Worm (Caenorhabditis elegans) whole organism, young adult: ENCODE measurements around the gene bgal-1.
A peak's percentile ranks its signal among the peaks of the same experiment; 100 is the strongest.

Source experiments
- C17E4.6 ChIP-seq: fragments of 200-800 bp; sonication (Bioruptor generic); IDR thresholded peaks from 2 replicates; pipeline ENCODE4 v1.3.6; 2022; ENCODE audit warnings: missing genetic modification reagents, missing genetic modification characterization, missing compliant biosample characterization
- F22D6.2 ChIP-seq: sonication (generic microtip); optimal IDR thresholded peaks from 2 replicates; lab custom pipeline; 2016; ENCODE audit warnings: mild to moderate bottlenecking, missing genetic modification characterization, missing compliant biosample characterization
- F33H1.4 ChIP-seq: fragments of 200-800 bp; sonication (Bioruptor generic); IDR thresholded peaks from 2 replicates; pipeline ENCODE4 v1.3.6; 2022; ENCODE audit warnings: missing genetic modification reagents, missing genetic modification characterization, missing compliant biosample characterization
- F49E8.2 ChIP-seq: sonication (generic microtip); optimal IDR thresholded peaks from 3 replicates; lab custom pipeline; 2017; ENCODE audit warnings: missing genetic modification characterization, mild to moderate bottlenecking, missing compliant biosample characterization, antibody characterized with exemption, moderate library complexity; ENCODE audit not compliant: insufficient read depth
- F52B5.7 ChIP-seq: sonication (generic microtip); optimal IDR thresholded peaks from 2 replicates; lab custom pipeline; 2016; ENCODE audit warnings: mild to moderate bottlenecking, missing genetic modification characterization, missing compliant biosample characterization
- F57C9.4 ChIP-seq: sonication (generic microtip); optimal IDR thresholded peaks from 2 replicates; lab custom pipeline; 2017; ENCODE audit warnings: mild to moderate bottlenecking, missing genetic modification characterization, missing compliant biosample characterization
- Y53F4B.3 ChIP-seq: fragments of 200-800 bp; sonication (Bioruptor generic); IDR thresholded peaks from 2 replicates; pipeline ENCODE4 v1.3.6; 2022; ENCODE audit warnings: missing genetic modification reagents, missing genetic modification characterization, missing compliant biosample characterization
- Y95B8A.8 ChIP-seq: fragments of 200-800 bp; sonication (Bioruptor generic); IDR thresholded peaks from 2 replicates; pipeline ENCODE4 v1.3.6; 2022; ENCODE audit warnings: missing genetic modification reagents, missing genetic modification characterization, missing compliant biosample characterization
- akir-1 ChIP-seq: fragments of 200-800 bp; sonication (Bioruptor generic); optimal IDR thresholded peaks from 2 replicates; lab custom pipeline; 2018; ENCODE audit warnings: mild to moderate bottlenecking, missing genetic modification characterization, moderate library complexity, missing compliant biosample characterization
- ama-1 ChIP-seq, 3 experiments: fragments of 150-350 bp in 1 of 3; sonication (generic microtip) in 2 of 3; optimal IDR thresholded peaks; 2 replicates each; lab custom pipeline; 2014 to 2018; ENCODE audit warnings: missing biosample characterization in 2 of 3, missing genetic modification characterization in 2 of 3, missing genetic modification reagents in 2 of 3
- aptf-3 ChIP-seq: fragments of 200-800 bp; sonication (Bioruptor generic); IDR thresholded peaks from 2 replicates; pipeline ENCODE4 v1.3.6; 2022; ENCODE audit warnings: missing genetic modification characterization, missing compliant biosample characterization
- bed-1 ChIP-seq: fragments of 200-800 bp; sonication (Bioruptor generic); IDR thresholded peaks from 2 replicates; pipeline ENCODE4 v1.3.6; 2022; ENCODE audit warnings: missing genetic modification reagents, missing genetic modification characterization, missing compliant biosample characterization
- cebp-1 ChIP-seq, 2 experiments: fragments of 200-800 bp in 1 of 2; sonication (Bioruptor generic) in 1 of 2; sonication (generic microtip) in 1 of 2; IDR thresholded peaks in 1 of 2; optimal IDR thresholded peaks in 1 of 2; 2 replicates each; pipeline versions ENCODE4 v1.3.6 to Lab custom; 2017 to 2022; ENCODE audit warnings: missing compliant biosample characterization in 2 of 2, missing genetic modification characterization in 2 of 2, mild to moderate bottlenecking in 1 of 2, missing genetic modification reagents in 1 of 2, moderate library complexity in 1 of 2
- chd-7 ChIP-seq: sonication (generic microtip); optimal IDR thresholded peaks from 2 replicates; lab custom pipeline; 2016; ENCODE audit warnings: mild to moderate bottlenecking, missing genetic modification characterization, moderate library complexity, missing compliant biosample characterization
- die-1 ChIP-seq: sonication (generic microtip); optimal IDR thresholded peaks from 2 replicates; lab custom pipeline; 2016; ENCODE audit warnings: missing genotype, mild to moderate bottlenecking, missing genetic modification characterization, missing compliant biosample characterization
- dpl-1 ChIP-seq: fragments of 150-350 bp; optimal IDR thresholded peaks from 2 replicates; lab custom pipeline; 2014; ENCODE audit warnings: missing biosample characterization, missing genetic modification reagents, missing genetic modification characterization
- efl-1 ChIP-seq: fragments of 150-350 bp; optimal IDR thresholded peaks from 2 replicates; lab custom pipeline; 2014; ENCODE audit warnings: missing biosample characterization, missing genetic modification reagents, missing genetic modification characterization
- ekl-4 ChIP-seq: fragments of 200-800 bp; sonication (Bioruptor generic); IDR thresholded peaks from 2 replicates; pipeline ENCODE4 v1.3.6; 2022; ENCODE audit warnings: missing genetic modification reagents, missing genetic modification characterization, missing compliant biosample characterization
- ets-4 ChIP-seq: fragments of 200-800 bp; sonication (Bioruptor generic); optimal IDR thresholded peaks from 2 replicates; lab custom pipeline; 2018; ENCODE audit warnings: mild to moderate bottlenecking, missing genetic modification characterization, missing compliant biosample characterization
- fkh-3 ChIP-seq: sonication (generic microtip); optimal IDR thresholded peaks from 2 replicates; lab custom pipeline; 2016; ENCODE audit warnings: mild to moderate bottlenecking, missing genetic modification characterization, missing compliant biosample characterization
- him-1 ChIP-seq: sonication (generic microtip); optimal IDR thresholded peaks from 2 replicates; lab custom pipeline; 2016; ENCODE audit warnings: missing genotype, missing genetic modification reagents, missing genetic modification characterization, missing compliant biosample characterization
- hlh-26 ChIP-seq: fragments of 200-800 bp; sonication (Bioruptor generic); conservative IDR thresholded peaks from 2 replicates; pipeline ENCODE4 v1.3.6; 2022; ENCODE audit warnings: missing genetic modification reagents, missing genetic modification characterization, missing compliant biosample characterization
- let-526 ChIP-seq: fragments of 200-800 bp; sonication (Bioruptor generic); IDR thresholded peaks from 2 replicates; pipeline ENCODE4 v1.3.6; 2022; ENCODE audit warnings: missing genetic modification reagents, missing genetic modification characterization, missing compliant biosample characterization
- let-607 ChIP-seq, 2 experiments: fragments of 200-800 bp in 1 of 2; sonication (Bioruptor generic) in 1 of 2; sonication (generic microtip) in 1 of 2; optimal IDR thresholded peaks; 2 replicates each; lab custom pipeline; 2016 to 2018; ENCODE audit warnings: mild to moderate bottlenecking in 2 of 2, missing compliant biosample characterization in 2 of 2, missing genetic modification characterization in 2 of 2, moderate library complexity in 2 of 2, missing genotype in 1 of 2
- lir-1 ChIP-seq: fragments of 200-800 bp; sonication (Bioruptor generic); conservative IDR thresholded peaks from 2 replicates; pipeline ENCODE4 v1.3.6; 2022; ENCODE audit warnings: missing genetic modification reagents, missing genetic modification characterization, missing compliant biosample characterization
- lsl-1 ChIP-seq: fragments of 200-800 bp; sonication (Bioruptor generic); optimal IDR thresholded peaks from 2 replicates; lab custom pipeline; 2018; ENCODE audit warnings: mild to moderate bottlenecking, missing genetic modification characterization, moderate library complexity, missing compliant biosample characterization
- madf-10 ChIP-seq: sonication (generic microtip); optimal IDR thresholded peaks from 2 replicates; lab custom pipeline; 2016; ENCODE audit warnings: mild to moderate bottlenecking, missing genetic modification characterization, missing compliant biosample characterization
- madf-3 ChIP-seq: fragments of 200-800 bp; sonication (Bioruptor generic); IDR thresholded peaks from 2 replicates; pipeline ENCODE4 v1.3.6; 2022; ENCODE audit warnings: missing genetic modification reagents, missing genetic modification characterization, missing compliant biosample characterization
- mcd-1 ChIP-seq: fragments of 200-800 bp; sonication (Bioruptor generic); IDR thresholded peaks from 2 replicates; pipeline ENCODE4 v1.3.6; 2022; ENCODE audit warnings: missing genetic modification reagents, missing genetic modification characterization, missing compliant biosample characterization
- nfyb-1 ChIP-seq: fragments of 200-800 bp; sonication (Bioruptor generic); IDR thresholded peaks from 2 replicates; pipeline ENCODE4 v1.3.6; 2022; ENCODE audit warnings: missing genetic modification reagents, missing genetic modification characterization, missing compliant biosample characterization
- nhr-27 ChIP-seq: fragments of 200-800 bp; sonication (Bioruptor generic); optimal IDR thresholded peaks from 2 replicates; lab custom pipeline; 2018; ENCODE audit warnings: mild to moderate bottlenecking, missing genetic modification characterization, moderate library complexity, missing compliant biosample characterization
- pbrm-1 ChIP-seq: fragments of 200-800 bp; sonication (Bioruptor generic); IDR thresholded peaks from 2 replicates; pipeline ENCODE4 v1.3.6; 2022; ENCODE audit warnings: missing genetic modification reagents, missing genetic modification characterization, missing compliant biosample characterization
- pha-4 ChIP-seq: fragments of 150-350 bp; sonication (generic microtip); optimal IDR thresholded peaks from 2 replicates; lab custom pipeline; 2014; ENCODE audit warnings: missing biosample characterization, missing genetic modification reagents, missing genetic modification characterization
- sea-2 ChIP-seq: fragments of 200-800 bp; sonication (Bioruptor generic); IDR thresholded peaks from 2 replicates; pipeline ENCODE4 v1.3.6; 2022; ENCODE audit warnings: missing genetic modification characterization, missing compliant biosample characterization
- snpc-1.1 ChIP-seq: sonication (generic microtip); optimal IDR thresholded peaks from 2 replicates; lab custom pipeline; 2017; ENCODE audit warnings: missing genetic modification characterization, mild to moderate bottlenecking, missing compliant biosample characterization, antibody characterized with exemption, moderate library complexity, missing genotype, missing genetic modification reagents; ENCODE audit not compliant: insufficient read depth
- snpc-3.4 ChIP-seq: sonication (generic microtip); optimal IDR thresholded peaks from 2 replicates; lab custom pipeline; 2017; ENCODE audit warnings: missing genetic modification characterization, mild to moderate bottlenecking, missing compliant biosample characterization, antibody characterized with exemption, moderate library complexity, missing genotype, missing genetic modification reagents
- somi-1 ChIP-seq: fragments of 200-800 bp; sonication (Bioruptor generic); optimal IDR thresholded peaks from 2 replicates; lab custom pipeline; 2018; ENCODE audit warnings: mild to moderate bottlenecking, missing genetic modification characterization, missing compliant biosample characterization
- tbp1 ChIP-seq: fragments of 200-800 bp; sonication (Bioruptor generic); optimal IDR thresholded peaks from 2 replicates; lab custom pipeline; 2018; ENCODE audit warnings: mild to moderate bottlenecking, missing genetic modification characterization, missing compliant biosample characterization
- tlf-1 ChIP-seq: fragments of 200-800 bp; sonication (Bioruptor generic); optimal IDR thresholded peaks from 2 replicates; lab custom pipeline; 2018; ENCODE audit warnings: mild to moderate bottlenecking, missing genetic modification characterization, missing compliant biosample characterization
- unc-130 ChIP-seq: sonication (generic microtip); optimal IDR thresholded peaks from 2 replicates; lab custom pipeline; 2016; ENCODE audit warnings: missing genetic modification reagents, missing genetic modification characterization, missing compliant biosample characterization
- xnd-1 ChIP-seq: sonication (generic microtip); optimal IDR thresholded peaks from 2 replicates; lab custom pipeline; 2016; ENCODE audit warnings: missing genotype, missing genetic modification reagents, missing genetic modification characterization, missing compliant biosample characterization
- zfh-2 ChIP-seq: fragments of 200-800 bp; sonication (Bioruptor generic); conservative IDR thresholded peaks from 2 replicates; pipeline ENCODE4 v1.3.6; 2022; ENCODE audit warnings: missing genetic modification reagents, missing genetic modification characterization, missing compliant biosample characterization
- zim-3 ChIP-seq: sonication (generic microtip); optimal IDR thresholded peaks from 2 replicates; lab custom pipeline; 2017; ENCODE audit warnings: mild to moderate bottlenecking, missing genetic modification characterization, moderate library complexity, missing compliant biosample characterization
- ztf-18 ChIP-seq: sonication (generic microtip); optimal IDR thresholded peaks from 2 replicates; lab custom pipeline; 2016; ENCODE audit warnings: missing genotype, mild to moderate bottlenecking, missing genetic modification characterization, missing compliant biosample characterization
- ztf-25 ChIP-seq: fragments of 200-800 bp; sonication (Bioruptor generic); IDR thresholded peaks from 2 replicates; pipeline ENCODE4 v1.3.6; 2022; ENCODE audit warnings: missing genetic modification reagents, missing genetic modification characterization, missing compliant biosample characterization
- ztf-3 ChIP-seq: fragments of 200-800 bp; sonication (Bioruptor generic); optimal IDR thresholded peaks from 2 replicates; lab custom pipeline; 2018; ENCODE audit warnings: mild to moderate bottlenecking, missing genetic modification characterization, missing compliant biosample characterization
- ztf-6 ChIP-seq: fragments of 200-800 bp; sonication (Bioruptor generic); IDR thresholded peaks from 2 replicates; pipeline ENCODE4 v1.3.6; 2022; ENCODE audit warnings: missing genetic modification reagents, missing genetic modification characterization, missing compliant biosample characterization

bgal-1 gene

ce11 chrV:11239187-11239725, 13.4 kb upstream of the bgal-1 start, which contains the start of the genes dvc-1 and ima-1 (continued):
- no peak for TF ChIP-seq akir-1 (GFP tag; lab: Kevin White, UChicago)
- TF ChIP-seq ztf-3 (GFP tag; lab: Kevin White, UChicago): no peak
- peak; percentile 78 for TF ChIP-seq mcd-1 (GFP tag; lab: Robert Waterston, UW)
- TF ChIP-seq ztf-6 (GFP tag; lab: Robert Waterston, UW): no peak
- peak; percentile 86 for TF ChIP-seq ztf-25 (GFP tag; lab: Robert Waterston, UW)
- TF ChIP-seq C17E4.6: peak; percentile 93
- TF ChIP-seq ets-4 (GFP tag; lab: Kevin White, UChicago): no peak
- 0 out of 2 replicates have a peak, but pooled peaks have one; percentile 23 for TF ChIP-seq let-526 (GFP tag; lab: Robert Waterston, UW)
- TF ChIP-seq pha-4 (tag; lab: Kevin White, UChicago): no peak
- no peak for TF ChIP-seq bed-1 (GFP tag; lab: Robert Waterston, UW)
- peak; percentile 72 for TF ChIP-seq die-1 (tag; lab: Kevin White, UChicago)
- no peak for TF ChIP-seq chd-7 (tag; lab: Kevin White, UChicago)
- peak; percentile 81 for TF ChIP-seq F33H1.4 (GFP tag; lab: Robert Waterston, UW)
- TF ChIP-seq madf-10: no peak
- TF ChIP-seq xnd-1 (tag; lab: Kevin White, UChicago): peak; percentile 88
- 0 out of 2 replicates have a peak, but pooled peaks have one; percentile 14 for TF ChIP-seq nfyb-1 (GFP tag; lab: Robert Waterston, UW)
- no peak for TF ChIP-seq cebp-1 (GFP tag; IDR thresholded peaks at IDR 0.05; lab: Robert Waterston, UW)
- TF ChIP-seq cebp-1 (tag; optimal IDR thresholded peaks at IDR 0.05; lab: Kevin White, UChicago): no peak
- peak; percentile 81 for TF ChIP-seq Y95B8A.8
- TF ChIP-seq tlf-1: peak; percentile 89
- no peak for TF ChIP-seq zfh-2 (GFP tag; lab: Robert Waterston, UW)
- TF ChIP-seq snpc-3.4 (tag; lab: Kevin White, UChicago): peak; percentile 76
- TF ChIP-seq aptf-3 (GFP tag; lab: Robert Waterston, UW): no peak
- peak; percentile 37 for TF ChIP-seq snpc-1.1
- no peak for TF ChIP-seq fkh-3 (tag; lab: Kevin White, UChicago)
- peak; percentile 92 for TF ChIP-seq madf-3 (GFP tag; lab: Robert Waterston, UW)
- peak; percentile 66 for TF ChIP-seq him-1 (tag; lab: Kevin White, UChicago)
- no peak for TF ChIP-seq zim-3
- peak; percentile 84 for TF ChIP-seq ekl-4 (GFP tag; lab: Robert Waterston, UW)
- TF ChIP-seq F52B5.7 (tag; lab: Kevin White, UChicago): no peak
- peak; percentile 60 for TF ChIP-seq pbrm-1 (GFP tag; lab: Robert Waterston, UW)
- no peak for TF ChIP-seq nhr-27 (tag; lab: Kevin White, UChicago)
- TF ChIP-seq efl-1 (GFP tag; lab: Kevin White, UChicago): peak; percentile 99
- TF ChIP-seq let-607 (tag; optimal IDR thresholded peaks at IDR 0.05; lab: Kevin White, UChicago): no peak
- peak; percentile 81 for TF ChIP-seq lsl-1 (GFP tag; lab: Kevin White, UChicago)
- TF ChIP-seq lir-1 (GFP tag; lab: Robert Waterston, UW): no peak
- peak; percentile 67 for TF ChIP-seq ztf-18 (tag; lab: Kevin White, UChicago)
- no peak for TF ChIP-seq Y53F4B.3 (GFP tag; lab: Robert Waterston, UW)
- peak; percentile 66 for TF ChIP-seq F49E8.2 (tag; lab: Kevin White, UChicago)
- TF ChIP-seq sea-2 (GFP tag; lab: Robert Waterston, UW): no peak
- no peak for TF ChIP-seq hlh-26 (GFP tag; lab: Robert Waterston, UW)
- TF ChIP-seq tbp1: peak; percentile 63
- TF ChIP-seq F57C9.4 (tag; lab: Kevin White, UChicago): no peak
- TF ChIP-seq unc-130 (GFP tag; lab: Kevin White, UChicago): peak; percentile 90
- TF ChIP-seq dpl-1: peak; percentile 88
- TF ChIP-seq somi-1 (GFP tag; lab: Kevin White, UChicago): no peak
- TF ChIP-seq F22D6.2 (tag; lab: Kevin White, UChicago): no peak
- no peak for TF ChIP-seq ama-1 (optimal IDR thresholded peaks at IDR 0.05; lab: Kevin White, UChicago)
- TF ChIP-seq ama-1 (GFP tag; optimal IDR thresholded peaks at IDR 0.05; lab: Kevin White, UChicago): no peak
